Worm (Caenorhabditis elegans) whole organism, L4 larva: ENCODE data around the gene ser-6.

Source experiments
- D1046.2 ChIP-seq: fragments of 200-800 bp; sonication (Bioruptor generic); IDR thresholded peaks from 2 replicates; pipeline ENCODE4 v1.3.6; 2022; ENCODE audit warnings: missing genetic modification characterization, missing compliant biosample characterization
- F44E2.7 ChIP-seq: fragments of 200-800 bp; sonication (Bioruptor generic); IDR thresholded peaks from 2 replicates; pipeline ENCODE4 v2.1.2; 2022; ENCODE audit warnings: missing genetic modification characterization, missing compliant biosample characterization
- R02D3.7 ChIP-seq: fragments of 150-350 bp; sonication (generic microtip); optimal IDR thresholded peaks from 3 replicates; lab custom pipeline; 2014; ENCODE audit warnings: missing biosample characterization, missing genetic modification characterization
- T26A8.4 ChIP-seq: fragments of 200-800 bp; sonication (Bioruptor generic); IDR thresholded peaks from 2 replicates; pipeline ENCODE4 v1.3.6; 2022; ENCODE audit warnings: missing genetic modification characterization, missing compliant biosample characterization
- Y5F2A.4 ChIP-seq: fragments of 200-800 bp; sonication (Bioruptor generic); optimal IDR thresholded peaks from 2 replicates; lab custom pipeline; 2018; ENCODE audit warnings: mild to moderate bottlenecking, missing genetic modification characterization, missing compliant biosample characterization
- aha-1 ChIP-seq: fragments of 150-350 bp; peaks from one replicate; lab custom pipeline; 2014; ENCODE audit warnings: missing biosample characterization, missing genetic modification characterization
- ama-1 ChIP-seq: fragments of 150-350 bp; optimal IDR thresholded peaks from 2 replicates; lab custom pipeline; 2014; ENCODE audit warnings: inconsistent platforms, mixed read lengths
- attf-4 ChIP-seq: sonication (generic microtip); optimal IDR thresholded peaks from 3 replicates; lab custom pipeline; 2017; ENCODE audit warnings: missing biosample characterization, missing genetic modification characterization
- ceh-20 ChIP-seq: fragments of 200-800 bp; sonication (Bioruptor generic); IDR thresholded peaks from 2 replicates; pipeline ENCODE4 v1.3.6; 2022; ENCODE audit warnings: missing genetic modification reagents, missing genetic modification characterization, missing compliant biosample characterization
- ceh-28 ChIP-seq: fragments of 150-350 bp; optimal IDR thresholded peaks from 2 replicates; lab custom pipeline; 2014; ENCODE audit warnings: missing biosample characterization, missing genetic modification reagents, missing genetic modification characterization
- ceh-62 ChIP-seq: sonication (generic microtip); optimal IDR thresholded peaks from 2 replicates; lab custom pipeline; 2017; ENCODE audit warnings: missing biosample characterization, missing genetic modification characterization
- ctbp-1 ChIP-seq: fragments of 200-800 bp; sonication (Bioruptor generic); IDR thresholded peaks from 2 replicates; pipeline ENCODE4 v1.3.6; 2022; ENCODE audit warnings: missing genetic modification reagents, missing genetic modification characterization, missing compliant biosample characterization
- daf-12 ChIP-seq: fragments of 150-350 bp; optimal IDR thresholded peaks from 2 replicates; lab custom pipeline; 2014; ENCODE audit warnings: missing biosample characterization, missing genetic modification reagents, missing genetic modification characterization
- daf-8 ChIP-seq: fragments of 200-800 bp; sonication (Bioruptor generic); IDR thresholded peaks from 2 replicates; pipeline ENCODE4 v1.3.6; 2022; ENCODE audit warnings: missing genetic modification characterization, missing compliant biosample characterization
- dmd-6 ChIP-seq: fragments of 200-800 bp; sonication (Bioruptor generic); IDR thresholded peaks from 2 replicates; pipeline ENCODE4 v1.3.6; 2022; ENCODE audit warnings: missing genetic modification reagents, missing genetic modification characterization, missing compliant biosample characterization
- dmd-8 ChIP-seq: fragments of 200-800 bp; sonication (Bioruptor generic); IDR thresholded peaks from 2 replicates; pipeline ENCODE4 v1.3.6; 2022; ENCODE audit warnings: missing genetic modification characterization, missing compliant biosample characterization
- dmd-9 ChIP-seq: fragments of 200-800 bp; sonication (Bioruptor generic); IDR thresholded peaks from 2 replicates; pipeline ENCODE4 v1.3.6; 2022; ENCODE audit warnings: missing genetic modification reagents, missing genetic modification characterization, missing compliant biosample characterization
- dpl-1 ChIP-seq: fragments of 150-350 bp; optimal IDR thresholded peaks from 2 replicates; lab custom pipeline; 2014; ENCODE audit warnings: missing biosample characterization, missing genetic modification reagents, missing genetic modification characterization
- duxl-1 ChIP-seq: sonication (generic microtip); optimal IDR thresholded peaks from 2 replicates; lab custom pipeline; 2016; ENCODE audit warnings: mild to moderate bottlenecking, missing genetic modification characterization, moderate library complexity, missing compliant biosample characterization; ENCODE audit not compliant: poor library complexity
- egl-27 ChIP-seq: sonication (generic microtip); optimal IDR thresholded peaks from 3 replicates; lab custom pipeline; 2017; ENCODE audit warnings: missing biosample characterization, missing genetic modification reagents, missing genetic modification characterization
- egl-43 ChIP-seq: fragments of 200-800 bp; sonication (Bioruptor generic); IDR thresholded peaks from 2 replicates; pipeline ENCODE4 v1.3.6; 2022; ENCODE audit warnings: missing genetic modification reagents, missing genetic modification characterization, missing compliant biosample characterization
- hif-1 ChIP-seq, 2 experiments: sonication (generic microtip); optimal IDR thresholded peaks; 2 replicates each; lab custom pipeline; 2016 to 2017; ENCODE audit warnings: missing compliant biosample characterization in 2 of 2, missing genetic modification characterization in 2 of 2, missing genetic modification reagents in 2 of 2, missing genotype in 2 of 2, mild to moderate bottlenecking in 1 of 2
- hmg-1.1 ChIP-seq: fragments of 200-800 bp; sonication (Bioruptor generic); IDR thresholded peaks from 2 replicates; pipeline ENCODE4 v1.3.6; 2022; ENCODE audit warnings: missing genetic modification reagents, missing genetic modification characterization, missing compliant biosample characterization
- lin-1 ChIP-seq: fragments of 200-800 bp; sonication (Bioruptor generic); IDR thresholded peaks from 2 replicates; pipeline ENCODE4 v1.3.6; 2022; ENCODE audit warnings: missing genetic modification reagents, missing genetic modification characterization, missing compliant biosample characterization
- lin-15B ChIP-seq: fragments of 150-350 bp; sonication (generic microtip); optimal IDR thresholded peaks from 3 replicates; lab custom pipeline; 2014; ENCODE audit warnings: missing biosample characterization, missing genetic modification characterization
- lin-39 ChIP-seq: fragments of 150-350 bp; optimal IDR thresholded peaks from 2 replicates; lab custom pipeline; 2014; ENCODE audit warnings: missing biosample characterization, missing genetic modification reagents, missing genetic modification characterization
- lir-3 ChIP-seq: sonication (generic microtip); optimal IDR thresholded peaks from 2 replicates; lab custom pipeline; 2016; ENCODE audit warnings: mild to moderate bottlenecking, missing genetic modification characterization, missing compliant biosample characterization
- madf-5 ChIP-seq, 2 experiments: fragments of 200-800 bp; sonication (Bioruptor generic); IDR thresholded peaks; 2 replicates each; pipeline ENCODE4 v1.3.6; 2022; ENCODE audit warnings: missing compliant biosample characterization in 2 of 2, missing genetic modification characterization in 2 of 2
- mdl-1 ChIP-seq, 2 experiments: fragments of 150-350 bp in 1 of 2; sonication (generic microtip) in 1 of 2; optimal IDR thresholded peaks; 2 replicates each; lab custom pipeline; 2014 to 2017; ENCODE audit warnings: missing biosample characterization in 2 of 2, missing genetic modification characterization in 2 of 2
- mdt-29 ChIP-seq: fragments of 200-800 bp; sonication (Bioruptor generic); IDR thresholded peaks from 2 replicates; pipeline ENCODE4 v1.3.6; 2022; ENCODE audit warnings: missing genetic modification reagents, missing genetic modification characterization, missing compliant biosample characterization
- mep-1 ChIP-seq: fragments of 150-350 bp; sonication (generic microtip); optimal IDR thresholded peaks from 3 replicates; lab custom pipeline; 2014; ENCODE audit warnings: missing biosample characterization, missing genetic modification characterization
- mes-2 ChIP-seq: sonication (generic microtip); optimal IDR thresholded peaks from 2 replicates; lab custom pipeline; 2016; ENCODE audit warnings: missing genotype, mild to moderate bottlenecking, missing genetic modification characterization, missing compliant biosample characterization; ENCODE audit not compliant: poor library complexity, severe bottlenecking
- mxl-3 ChIP-seq: fragments of 200-800 bp; sonication (Bioruptor generic); optimal IDR thresholded peaks from 2 replicates; lab custom pipeline; 2018; ENCODE audit warnings: mild to moderate bottlenecking, missing genetic modification characterization, missing compliant biosample characterization
- nhr-102 ChIP-seq: sonication (generic microtip); optimal IDR thresholded peaks from 2 replicates; lab custom pipeline; 2016; ENCODE audit warnings: mild to moderate bottlenecking, missing genetic modification characterization, moderate library complexity, missing compliant biosample characterization
- nhr-11 ChIP-seq: fragments of 150-350 bp; optimal IDR thresholded peaks from 2 replicates; lab custom pipeline; 2014; ENCODE audit warnings: missing biosample characterization, missing genetic modification characterization
- nhr-25 ChIP-seq: sonication (generic microtip); optimal IDR thresholded peaks from 2 replicates; lab custom pipeline; 2017; ENCODE audit warnings: missing genetic modification characterization, mild to moderate bottlenecking, missing compliant biosample characterization, antibody characterized with exemption, moderate library complexity, borderline replicate concordance; ENCODE audit not compliant: insufficient read depth
- nhr-41 ChIP-seq: fragments of 200-800 bp; sonication (Bioruptor generic); IDR thresholded peaks from 2 replicates; pipeline ENCODE4 v1.3.6; 2022; ENCODE audit warnings: missing genetic modification reagents, missing genetic modification characterization, missing compliant biosample characterization
- nhr-76 ChIP-seq: fragments of 150-350 bp; optimal IDR thresholded peaks from 2 replicates; lab custom pipeline; 2014; ENCODE audit warnings: missing biosample characterization, missing genetic modification characterization
- nhr-77 ChIP-seq: fragments of 150-350 bp; optimal IDR thresholded peaks from 2 replicates; lab custom pipeline; 2014; ENCODE audit warnings: missing biosample characterization, missing genetic modification characterization
- pqm-1 ChIP-seq: sonication (generic microtip); optimal IDR thresholded peaks from 2 replicates; lab custom pipeline; 2017; ENCODE audit warnings: missing biosample characterization, missing genetic modification characterization
- set-16 ChIP-seq: fragments of 200-800 bp; sonication (Bioruptor generic); IDR thresholded peaks from 2 replicates; pipeline ENCODE4 v1.3.6; 2022; ENCODE audit warnings: missing genetic modification reagents, missing genetic modification characterization, missing compliant biosample characterization
- snpc-1.2 ChIP-seq: fragments of 200-800 bp; sonication (Bioruptor generic); IDR thresholded peaks from 2 replicates; pipeline ENCODE4 v1.3.6; 2022; ENCODE audit warnings: missing genetic modification reagents, missing genetic modification characterization, missing compliant biosample characterization
- snpc-4 ChIP-seq: fragments of 150-350 bp; optimal IDR thresholded peaks from 2 replicates; lab custom pipeline; 2014; ENCODE audit warnings: missing biosample characterization, missing genetic modification characterization
- tag-97 ChIP-seq: fragments of 200-800 bp; sonication (Bioruptor generic); IDR thresholded peaks from 2 replicates; pipeline ENCODE4 v1.3.6; 2022; ENCODE audit warnings: missing genetic modification characterization, missing compliant biosample characterization
- tra-1 ChIP-seq: fragments of 200-800 bp; sonication (Bioruptor generic); IDR thresholded peaks from 2 replicates; pipeline ENCODE4 v1.3.6; 2022; ENCODE audit warnings: missing genetic modification reagents, missing genetic modification characterization, missing compliant biosample characterization
- unc-130 ChIP-seq: sonication (generic microtip); optimal IDR thresholded peaks from 2 replicates; lab custom pipeline; 2016; ENCODE audit warnings: missing genetic modification reagents, missing genetic modification characterization, missing compliant biosample characterization
- unc-62 ChIP-seq, 3 experiments: fragments of 150-350 bp in 1 of 3; sonication (generic microtip); optimal IDR thresholded peaks in 2 of 3; peaks in 1 of 3; 1 replicate in 1 of 3; 2 replicates in 2 of 3; lab custom pipeline; 2014 to 2017; ENCODE audit warnings: missing biosample characterization in 3 of 3, missing genetic modification characterization in 3 of 3, missing genetic modification reagents in 3 of 3, missing genotype in 1 of 3
- vab-7 ChIP-seq: fragments of 200-800 bp; sonication (Bioruptor generic); IDR thresholded peaks from 2 replicates; pipeline ENCODE4 v1.3.6; 2022; ENCODE audit warnings: missing genetic modification reagents, missing genetic modification characterization, missing compliant biosample characterization
- zfp-3 ChIP-seq: fragments of 200-800 bp; sonication (Bioruptor generic); conservative IDR thresholded peaks from 2 replicates; pipeline ENCODE4 v1.3.6; 2022; ENCODE audit warnings: missing genetic modification reagents, missing genetic modification characterization, missing compliant biosample characterization
- zip-11 ChIP-seq: fragments of 200-800 bp; sonication (Bioruptor generic); IDR thresholded peaks from 2 replicates; pipeline ENCODE4 v1.3.6; 2022; ENCODE audit warnings: missing genetic modification characterization, missing compliant biosample characterization
- zip-2 ChIP-seq: fragments of 150-350 bp; optimal IDR thresholded peaks from 2 replicates; lab custom pipeline; 2014; ENCODE audit warnings: missing biosample characterization, missing genetic modification characterization
- ztf-7 ChIP-seq: fragments of 150-350 bp; optimal IDR thresholded peaks from 2 replicates; lab custom pipeline; 2014; ENCODE audit warnings: missing biosample characterization, missing genetic modification characterization

The ser-6 gene

DNA sequence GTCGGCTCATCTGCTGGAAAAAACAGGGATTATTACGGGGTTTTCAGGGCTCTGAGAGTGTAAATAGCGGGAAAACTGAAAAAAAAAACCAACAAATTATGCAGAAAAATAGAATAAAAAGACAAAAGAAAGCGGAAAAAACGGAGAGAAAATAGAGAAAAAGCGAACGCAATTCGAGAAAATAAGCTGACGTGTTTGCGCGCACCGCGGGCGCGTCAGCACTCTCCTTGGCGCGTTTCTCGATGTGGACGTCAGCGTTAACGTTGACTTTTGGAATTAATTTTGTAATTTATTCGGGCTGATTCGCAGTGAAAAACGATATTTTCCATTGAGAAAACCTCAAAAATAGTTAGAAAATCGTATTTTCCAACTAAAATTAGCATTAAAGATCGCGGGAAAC, 31.5 kb upstream of the ser-6 start, which contains the start of gene manf-1 (continued):
- TF ChIP-seq hmg-1.1 (GFP tag; lab: Robert Waterston, UW) (peak; percentile 65), zip-11 (GFP tag; lab: Robert Waterston, UW) (no peak), nhr-25 (tag; lab: Kevin White, UChicago) (no peak), daf-8 (GFP tag; lab: Robert Waterston, UW) (no peak), unc-62 (GFP tag; optimal IDR thresholded peaks at IDR 0.05 in 1 of 2; lab: Kevin White, UChicago) (no peak), unc-62 (tag; optimal IDR thresholded peaks at IDR 0.05; lab: Kevin White, UChicago) (no peak), tra-1 (GFP tag; lab: Robert Waterston, UW) (no peak), egl-27 (tag; lab: Kevin White, UChicago) (no peak), ctbp-1 (GFP tag; lab: Robert Waterston, UW) (no peak), pqm-1 (tag; lab: Kevin White, UChicago) (no peak), ceh-62 (no peak), dmd-8 (GFP tag; lab: Robert Waterston, UW) (no peak), vab-7 (GFP tag; lab: Robert Waterston, UW) (no peak), zfp-3 (GFP tag; lab: Robert Waterston, UW) (no peak), Y5F2A.4 (no peak), snpc-4 (tag; lab: Kevin White, UChicago) (no peak), unc-130 (GFP tag; lab: Kevin White, UChicago) (no peak), dmd-9 (no peak), lir-3 (tag; lab: Kevin White, UChicago) (no peak), daf-12 (tag; lab: Kevin White, UChicago) (no peak), hif-1 (tag; optimal IDR thresholded peaks at IDR 0.05; lab: Kevin White, UChicago) (peak in 1 of 2 experiments; percentile 47), ceh-28 (no peak), D1046.2 (no peak), nhr-76 (tag; lab: Kevin White, UChicago) (no peak), ztf-7 (tag; lab: Kevin White, UChicago) (peak; percentile 56), dpl-1 (GFP tag; lab: Kevin White, UChicago) (peak; percentile 69), attf-4 (tag; lab: Kevin White, UChicago) (no peak), egl-43 (GFP tag; lab: Robert Waterston, UW) (no peak), madf-5 (GFP tag; IDR thresholded peaks at IDR 0.05; lab: Robert Waterston, UW) (no peak), F44E2.7 (GFP tag; lab: Robert Waterston, UW) (no peak), lin-1 (GFP tag; lab: Robert Waterston, UW) (no peak), nhr-11 (tag; lab: Kevin White, UChicago) (peak; percentile 20), duxl-1 (tag; lab: Kevin White, UChicago) (no peak), lin-15B (tag; lab: Kevin White, UChicago) (no peak), nhr-102 (peak; percentile 13), lin-39 (no peak), snpc-1.2 (no peak), mes-2 (tag; lab: Kevin White, UChicago) (peak; percentile 84), mdt-29 (GFP tag; lab: Robert Waterston, UW) (no peak), dmd-6 (GFP tag; lab: Robert Waterston, UW) (peak; percentile 56), R02D3.7 (tag; lab: Kevin White, UChicago) (no peak), mdl-1 (tag; optimal IDR thresholded peaks at IDR 0.05; lab: Kevin White, UChicago) (no peak), T26A8.4 (GFP tag; lab: Robert Waterston, UW) (0 out of 2 replicates have a peak, but pooled peaks have one; percentile 18), mep-1 (tag; lab: Kevin White, UChicago) (peak; percentile 66), set-16 (GFP tag; lab: Robert Waterston, UW) (no peak), nhr-41 (GFP tag; lab: Robert Waterston, UW) (no peak), mxl-3 (GFP tag; lab: Kevin White, UChicago) (no peak), ama-1 (lab: Kevin White, UChicago) (no peak), tag-97 (no peak), zip-2 (tag; lab: Kevin White, UChicago) (no peak), nhr-77 (tag; lab: Kevin White, UChicago) (peak; percentile 5), aha-1 (peak; percentile 96), ceh-20 (no peak)
